Worm (Caenorhabditis elegans) whole organism, L4/young adult: ENCODE results near the gene T20D4.12.

ENCODE experiments used
- W03F9.2 ChIP-seq: fragments of 150-350 bp; optimal IDR thresholded peaks from 2 replicates; lab custom pipeline; 2014; ENCODE audit warnings: missing biosample characterization, missing genetic modification characterization
- dao-5 ChIP-seq: sonication (generic microtip); optimal IDR thresholded peaks from 2 replicates; lab custom pipeline; 2016; ENCODE audit warnings: missing genotype, missing genetic modification characterization, moderate library complexity, missing compliant biosample characterization
- him-1 ChIP-seq: sonication (generic microtip); optimal IDR thresholded peaks from 2 replicates; lab custom pipeline; 2016; ENCODE audit warnings: missing genotype, missing genetic modification reagents, missing genetic modification characterization, missing compliant biosample characterization

DNA sequence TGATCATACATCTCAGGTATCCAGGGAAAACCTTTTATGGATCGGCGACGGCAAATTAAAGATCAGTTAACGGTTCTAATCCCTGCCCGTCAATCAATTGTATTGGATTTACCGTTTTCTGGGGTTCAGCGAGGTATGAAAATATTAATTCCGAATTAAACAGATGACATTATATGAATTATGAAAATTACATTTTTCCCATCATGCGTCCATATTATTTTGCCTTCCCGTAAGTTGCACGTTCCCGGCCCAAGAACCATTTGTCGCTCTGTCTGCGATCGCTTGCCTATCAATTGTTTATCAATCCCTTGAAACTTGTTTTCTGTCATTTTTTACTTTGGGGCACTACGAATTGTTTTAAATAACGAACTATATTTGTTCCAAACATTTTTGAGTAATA lies 35.2 kb upstream of the T20D4.12 start:
- no peak for TF ChIP-seq W03F9.2
- TF ChIP-seq him-1 (tag; lab: Kevin White, UChicago) = no peak
- no peak for TF ChIP-seq dao-5 (tag; lab: Kevin White, UChicago)
